Worm (Caenorhabditis elegans): ENCODE results near the gene plx-2.
A peak's percentile ranks its signal among the peaks of the same experiment; 100 is the strongest.

DNA sequence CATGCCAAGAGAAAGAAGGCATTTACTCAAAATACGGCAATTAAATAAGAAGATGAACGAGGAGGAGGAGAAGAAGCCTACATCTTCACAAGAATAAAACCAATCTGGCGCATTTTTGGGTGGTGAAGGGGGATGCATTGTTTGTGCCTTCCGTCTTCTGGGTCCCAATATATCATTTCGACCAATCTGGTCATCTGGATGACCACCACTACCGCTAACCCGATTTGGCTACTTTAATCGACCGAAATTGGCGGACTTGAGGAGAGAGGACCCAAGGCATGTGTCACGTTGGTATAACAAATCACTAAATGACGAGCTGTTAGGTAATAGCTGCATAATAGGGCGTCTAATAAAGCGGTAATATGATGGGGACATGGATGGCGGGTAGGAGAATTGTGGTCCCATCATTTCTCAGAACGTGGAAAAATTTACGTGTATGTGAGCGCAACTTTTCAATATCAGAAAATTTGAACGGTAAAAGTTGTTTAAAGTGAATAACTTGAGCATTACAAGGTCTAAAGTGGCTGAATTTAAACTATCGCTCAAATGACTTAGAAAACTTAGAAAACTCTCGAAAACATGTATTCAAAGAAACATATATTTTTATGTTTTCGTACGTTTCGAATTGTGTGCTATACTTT lies 9.1 kb upstream of the plx-2 start:
- TF ChIP-seq ztf-11 (tag; optimal IDR thresholded peaks at IDR 0.05), result peak in 1 of 2 experiments; percentile 0
- no peak for TF ChIP-seq nhr-76 (tag; optimal IDR thresholded peaks at IDR 0.05)
- no peak for TF ChIP-seq ama-1 (optimal IDR thresholded peaks at IDR 0.05)
- TF ChIP-seq alr-1 (tag; optimal IDR thresholded peaks at IDR 0.05; ENCODE audit: borderline replicate concordance), result no peak
- no peak for TF ChIP-seq ceh-82 (tag; optimal IDR thresholded peaks at IDR 0.05)
- TF ChIP-seq unc-62 (GFP tag; optimal IDR thresholded peaks at IDR 0.05), result no peak
- TF ChIP-seq pqm-1 (tag; optimal IDR thresholded peaks at IDR 0.05), result no peak
- no peak for TF ChIP-seq nhr-12 (tag; optimal IDR thresholded peaks at IDR 0.05)
- no peak for TF ChIP-seq blmp-1 (tag; optimal IDR thresholded peaks at IDR 0.05)
- TF ChIP-seq mdl-1 (tag; optimal IDR thresholded peaks at IDR 0.05), result no peak

All from whole organism, L1 larva.